Fruit fly (Drosophila melanogaster) Kc167 (cell line): ENCODE measurements around the gene CG14445.

Source experiments
- Myc ChIP-seq: fragments of >200 bp; optimal IDR thresholded peaks from 2 replicates; lab custom pipeline; 2017; ENCODE audit warnings: missing external identifiers
- Sin3A ChIP-seq: fragments of >200 bp; optimal IDR thresholded peaks from 2 replicates; lab custom pipeline; 2018; ENCODE audit warnings: missing external identifiers
- h ChIP-seq: fragments of >200 bp; optimal IDR thresholded peaks from 3 replicates; lab custom pipeline; 2018; ENCODE audit warnings: missing external identifiers
- insv ChIP-seq: fragments of >200 bp; optimal IDR thresholded peaks from 3 replicates; lab custom pipeline; 2018; ENCODE audit warnings: missing external identifiers
- psq ChIP-seq: fragments of >200 bp; optimal IDR thresholded peaks from 2 replicates; lab custom pipeline; 2017; ENCODE audit warnings: missing external identifiers
- ttk ChIP-seq: sonication (Bioruptor generic); optimal IDR thresholded peaks from 2 replicates; lab custom pipeline; 2017; ENCODE audit warnings: missing external identifiers

The CG14445 gene

DNA sequence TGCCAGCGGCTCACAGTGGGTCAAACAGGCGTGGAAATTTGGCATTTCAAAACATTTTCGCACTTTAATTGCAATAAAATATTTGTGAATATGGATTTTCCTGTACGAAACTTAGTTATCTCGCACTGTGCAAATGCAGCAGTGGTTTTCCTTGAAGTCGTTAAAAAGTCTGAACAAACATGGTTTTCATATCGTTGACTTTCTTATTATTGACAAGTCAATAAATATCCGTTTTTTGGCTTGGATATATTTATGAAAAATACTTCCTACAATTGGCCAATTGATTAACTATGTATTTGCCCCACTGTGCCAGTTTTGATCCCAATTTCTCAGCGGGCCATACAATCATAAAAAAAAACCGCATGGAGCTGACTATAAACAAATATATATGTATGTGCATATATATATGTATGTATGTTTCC is 28.4 kb downstream of the CG14445 start:
- TF ChIP-seq Sin3A (lab: Kevin White, UChicago), result no peak
- TF ChIP-seq Myc (lab: Kevin White, UChicago), result no peak
- TF ChIP-seq insv, result no peak
- TF ChIP-seq psq (lab: Kevin White, UChicago), result no peak
- no peak for TF ChIP-seq h (lab: Kevin White, UChicago)
- no peak for TF ChIP-seq ttk (lab: Kevin White, UChicago)

DNA sequence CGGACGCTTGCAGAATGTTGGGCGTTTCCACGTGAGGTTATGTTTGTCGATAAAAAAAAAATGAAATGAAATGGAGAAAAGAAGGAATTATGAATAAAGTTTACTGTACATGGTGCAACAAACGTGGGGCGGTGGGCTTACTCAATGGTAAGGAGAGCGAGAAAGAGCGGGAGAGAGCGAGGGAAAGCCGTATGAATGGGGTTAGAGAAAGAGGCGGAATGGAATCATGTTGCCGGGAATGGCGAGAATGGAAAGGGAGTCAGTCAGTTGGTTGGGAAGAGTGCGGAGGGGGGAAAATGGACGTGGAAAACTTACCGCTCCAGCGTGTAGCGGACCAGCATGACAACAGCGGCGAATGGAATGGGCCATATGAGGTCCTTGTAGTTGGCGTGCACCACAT is 29.0 kb downstream of the CG14445 start:
- peak; percentile 51 for TF ChIP-seq ttk (lab: Kevin White, UChicago)
- no peak for TF ChIP-seq Sin3A (lab: Kevin White, UChicago)
- no peak for TF ChIP-seq Myc (lab: Kevin White, UChicago)
- no peak for TF ChIP-seq psq (lab: Kevin White, UChicago)
- TF ChIP-seq insv, result no peak
- TF ChIP-seq h (lab: Kevin White, UChicago), result no peak

DNA sequence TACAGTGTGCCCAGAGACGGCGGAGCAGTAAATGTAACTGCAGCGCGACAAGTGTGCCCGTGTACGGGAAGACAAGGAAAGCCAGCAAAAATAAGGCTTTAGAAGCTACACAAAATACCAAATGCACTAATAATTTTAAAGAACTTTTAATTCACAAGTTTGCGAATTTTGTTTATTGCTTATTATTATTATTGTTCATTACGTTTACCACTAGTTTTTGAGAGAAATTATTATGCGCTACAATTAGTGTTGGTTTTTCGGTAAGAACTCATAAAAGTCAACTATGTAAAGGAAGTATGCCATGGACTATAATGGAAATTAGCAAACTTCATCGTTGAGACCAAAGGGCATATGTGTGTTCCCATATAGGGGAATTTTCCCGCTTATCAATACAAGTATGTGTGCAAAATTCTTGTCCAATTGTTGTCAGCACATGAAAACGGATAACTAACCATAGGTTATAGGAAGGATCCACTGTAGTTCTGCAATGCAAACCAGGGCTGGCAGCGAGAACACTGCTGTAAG is 30.1 kb downstream of the CG14445 start, which contains the start of gene schlank:
Gene schlank (minus strand): TSS at position 42 of the 525 bp plus-strand sequence.
- TF ChIP-seq ttk (lab: Kevin White, UChicago) (no peak), h (lab: Kevin White, UChicago) (no peak), Sin3A (lab: Kevin White, UChicago) (no peak), Myc (lab: Kevin White, UChicago) (no peak), psq (lab: Kevin White, UChicago) (no peak), insv (no peak)

DNA sequence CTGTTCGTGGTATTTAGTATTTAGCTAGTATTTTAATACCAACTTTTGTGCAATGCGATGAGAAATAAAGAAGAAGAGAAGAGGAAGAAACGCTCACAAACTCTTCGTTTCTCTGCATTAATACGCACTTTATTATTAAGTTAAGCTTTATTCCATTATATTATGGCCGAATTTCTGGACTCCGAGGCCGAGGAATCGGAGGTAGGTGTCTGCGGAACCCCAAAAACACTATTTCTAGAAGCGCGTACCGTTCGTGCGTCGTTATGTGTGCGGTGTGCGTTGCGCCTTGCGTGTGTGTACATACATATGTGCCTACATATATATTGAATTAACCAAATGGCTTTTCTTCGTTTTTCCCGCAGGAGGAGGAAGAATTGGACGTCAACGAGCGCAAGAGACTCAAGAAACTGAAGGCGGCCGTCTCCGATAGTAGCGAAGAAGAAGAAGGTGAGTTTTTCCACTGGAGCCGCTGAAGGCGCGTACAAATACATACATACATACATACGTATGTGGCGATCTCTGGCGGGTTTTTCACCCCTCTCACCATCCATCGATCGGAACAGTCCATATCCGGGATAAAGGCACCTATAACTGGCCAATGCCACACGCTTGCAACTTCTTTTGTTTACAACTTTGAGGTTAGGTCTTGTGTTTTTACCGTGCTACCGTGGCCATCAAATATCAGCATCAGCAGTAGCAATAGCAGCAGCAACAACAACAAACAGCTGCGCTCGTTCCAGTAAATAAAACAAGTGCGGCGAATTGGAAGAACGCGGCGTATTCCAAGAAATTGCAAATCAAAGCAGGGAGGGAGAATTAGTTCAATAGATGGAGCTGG is 30.8 kb downstream of the CG14445 start, which contains the start of gene Spt6:
Gene Spt6 (plus strand): TSS at position 53 of the 838 bp plus-strand sequence.
- TF ChIP-seq psq (lab: Kevin White, UChicago) (no peak), Sin3A (lab: Kevin White, UChicago) (no peak), Myc (lab: Kevin White, UChicago) (no peak), insv (no peak), ttk (lab: Kevin White, UChicago) (no peak), h (lab: Kevin White, UChicago) (no peak)

DNA sequence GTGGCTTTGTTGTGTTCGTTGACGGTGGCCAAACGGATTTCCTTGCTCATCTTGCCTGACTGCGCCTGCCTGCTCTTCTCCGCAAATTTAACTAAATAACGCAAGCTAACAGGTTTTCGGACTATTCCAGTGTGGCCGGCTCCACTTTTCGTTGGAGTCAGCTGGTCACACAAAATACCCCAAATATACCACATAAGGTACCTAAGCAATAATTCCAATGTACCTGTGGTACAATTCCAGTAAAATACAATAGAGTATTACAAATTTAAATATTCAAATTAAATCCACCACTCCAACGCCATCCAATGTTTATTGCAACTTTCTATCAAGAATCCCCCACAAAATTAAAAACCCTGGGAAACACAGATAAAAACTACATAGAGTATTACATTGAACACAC is 39.5 kb downstream of the CG14445 start, which contains the start of gene CG3566:
Gene CG3566 (minus strand): TSS at position 135 of the 400 bp plus-strand sequence.
- no peak for TF ChIP-seq Sin3A (lab: Kevin White, UChicago)
- no peak for TF ChIP-seq Myc (lab: Kevin White, UChicago)
- no peak for TF ChIP-seq psq (lab: Kevin White, UChicago)
- no peak for TF ChIP-seq h (lab: Kevin White, UChicago)
- no peak for TF ChIP-seq insv
- TF ChIP-seq ttk (lab: Kevin White, UChicago), result no peak

DNA sequence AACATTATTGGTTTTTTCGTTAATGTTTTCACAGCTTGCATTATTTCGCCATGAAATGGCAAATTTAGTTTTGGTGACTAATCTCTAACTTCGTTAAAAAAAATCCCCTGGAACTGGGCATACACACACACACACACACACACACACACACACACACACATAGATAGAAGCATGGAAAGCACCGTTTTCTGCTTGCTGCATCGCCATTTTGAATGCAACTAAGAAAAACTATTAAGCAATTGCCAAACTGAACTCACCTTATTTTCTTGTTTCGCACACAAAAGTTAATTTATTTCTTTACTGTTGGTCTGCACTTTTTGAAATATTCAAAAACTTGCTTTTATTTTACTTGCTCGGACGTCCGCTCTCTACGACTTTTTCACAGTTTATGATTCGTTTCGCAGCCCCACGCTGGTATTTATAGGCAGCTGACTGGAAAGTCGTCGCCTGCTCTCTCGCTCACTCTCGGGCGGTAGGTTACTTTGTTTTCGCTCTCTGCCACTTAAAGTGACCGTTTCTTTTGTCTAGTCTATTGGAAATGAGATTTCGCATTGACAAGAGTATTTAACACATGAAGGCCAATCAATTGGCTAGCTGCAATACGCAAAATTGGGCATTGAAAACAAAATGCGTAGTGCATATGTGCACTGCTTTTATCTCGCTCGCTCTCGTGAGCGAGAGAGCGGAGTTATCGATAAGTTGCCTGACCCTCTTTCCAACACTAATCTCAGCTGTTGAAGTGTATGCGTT is 41.9 kb downstream of the CG14445 start:
- TF ChIP-seq ttk (lab: Kevin White, UChicago) (no peak), Sin3A (lab: Kevin White, UChicago) (no peak), psq (lab: Kevin White, UChicago) (no peak), h (lab: Kevin White, UChicago) (no peak), insv (no peak), Myc (lab: Kevin White, UChicago) (no peak)

DNA sequence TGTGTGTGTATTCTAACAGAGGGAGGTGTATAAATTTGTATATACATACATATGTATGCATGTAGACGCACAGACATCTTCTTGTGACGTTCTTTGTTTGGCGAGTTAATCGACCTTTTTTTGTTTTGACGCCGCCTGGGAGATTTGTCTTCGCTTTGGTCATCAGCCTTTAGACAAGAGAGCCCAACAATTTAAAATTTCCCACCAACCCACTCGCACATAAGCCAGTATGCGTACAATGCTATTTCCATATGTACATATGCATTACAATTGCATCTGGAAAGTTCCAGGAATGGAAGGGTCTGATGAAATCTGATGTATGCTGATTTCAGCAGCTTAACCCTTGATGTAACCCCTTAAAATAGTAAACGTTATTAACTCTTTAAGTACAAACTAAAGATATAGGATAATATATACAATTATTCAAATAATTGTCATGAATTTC is 42.5 kb downstream of the CG14445 start, which contains the start of gene Ubi-p5E:
Gene Ubi-p5E (minus strand): TSS at position 19 of the 445 bp plus-strand sequence.
- TF ChIP-seq Myc (lab: Kevin White, UChicago) (no peak), Sin3A (lab: Kevin White, UChicago) (no peak), h (lab: Kevin White, UChicago) (no peak), psq (lab: Kevin White, UChicago) (no peak), insv (no peak), ttk (lab: Kevin White, UChicago) (no peak)

DNA sequence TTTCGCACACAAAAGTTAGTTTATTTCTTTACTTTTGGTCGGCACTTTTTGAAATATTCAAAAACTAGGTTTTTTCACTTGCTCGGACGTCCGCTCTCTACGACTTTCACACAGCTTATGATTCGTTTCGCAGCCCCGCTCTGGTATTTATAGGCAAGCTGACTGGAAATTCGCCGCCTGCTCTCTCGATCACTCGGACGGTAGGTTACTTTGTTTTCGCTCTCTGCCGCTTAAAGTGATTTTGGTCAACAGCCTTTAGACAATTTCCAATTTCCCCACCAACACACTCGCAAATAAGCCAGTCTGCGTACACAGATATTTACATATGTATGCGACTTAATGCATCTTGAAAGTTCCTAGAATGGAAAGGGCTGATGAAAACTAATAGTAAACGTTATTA is 46.4 kb downstream of the CG14445 start, which contains the start of gene CG11700:
Gene CG11700 (minus strand): TSS at position 106 of the 400 bp plus-strand sequence.
- TF ChIP-seq Sin3A (lab: Kevin White, UChicago), result no peak
- no peak for TF ChIP-seq insv
- TF ChIP-seq psq (lab: Kevin White, UChicago), result no peak
- TF ChIP-seq Myc (lab: Kevin White, UChicago), result no peak
- no peak for TF ChIP-seq ttk (lab: Kevin White, UChicago)
- TF ChIP-seq h (lab: Kevin White, UChicago), result no peak

DNA sequence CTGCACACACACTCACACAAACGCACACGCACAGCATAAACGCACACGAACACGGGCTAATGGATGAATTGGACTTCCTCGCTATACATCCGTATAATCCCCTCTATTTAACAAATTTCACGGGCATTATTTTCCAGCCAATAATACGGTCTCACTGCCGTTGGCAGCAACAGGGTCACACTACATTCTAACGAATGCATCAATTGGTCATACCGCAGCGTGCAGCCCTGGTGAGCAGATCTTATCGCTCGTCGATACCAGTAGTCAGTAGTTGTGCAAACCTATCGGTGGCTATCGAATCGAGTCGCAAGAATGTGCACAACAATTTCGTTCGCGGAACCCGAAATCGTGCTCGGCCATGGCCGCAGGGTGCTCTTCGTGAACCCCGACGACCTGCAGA is 50.7 kb downstream of the CG14445 start, which contains the start of the genes Top3beta and wuho:
Gene Top3beta (minus strand): TSS at position 149 of the 400 bp plus-strand sequence.
Gene wuho (plus strand): TSS at position 259 of the 400 bp plus-strand sequence.
- no peak for TF ChIP-seq Sin3A (lab: Kevin White, UChicago)
- TF ChIP-seq Myc (lab: Kevin White, UChicago), result no peak
- no peak for TF ChIP-seq ttk (lab: Kevin White, UChicago)
- no peak for TF ChIP-seq h (lab: Kevin White, UChicago)
- TF ChIP-seq insv, result no peak
- TF ChIP-seq psq (lab: Kevin White, UChicago), result no peak
